Fruit fly (Drosophila melanogaster) whole organism, wandering third instar larva: ENCODE results near the gene CG12236.
"Not testable (repeated sequence)": the region's sequence is repeated elsewhere in the genome, so short reads cannot be mapped to it uniquely, and the experiment has no call there.

Experiments
- Dfd ChIP-seq: fragments of >200 bp; optimal IDR thresholded peaks from 2 replicates; lab custom pipeline; 2017; ENCODE audit warnings: missing biosample characterization, missing genetic modification characterization
- Dif ChIP-seq: fragments of 200-275, 200-300 bp; sonication (Bioruptor generic); optimal IDR thresholded peaks from 2 replicates; lab custom pipeline; 2018; ENCODE audit warnings: missing biosample characterization, missing genetic modification characterization; ENCODE audit not compliant: partially characterized antibody
- GATAd ChIP-seq: sonication (Bioruptor generic); optimal IDR thresholded peaks from 2 replicates; lab custom pipeline; 2016; ENCODE audit warnings: missing biosample characterization, missing genetic modification characterization
- OdsH ChIP-seq: fragments of 200-800 bp; sonication (Bioruptor generic); optimal IDR thresholded peaks from 2 replicates; lab custom pipeline; 2016; ENCODE audit warnings: missing biosample characterization, mild to moderate bottlenecking, missing genetic modification characterization
- dsf ChIP-seq: sonication (Bioruptor generic); optimal IDR thresholded peaks from 2 replicates; lab custom pipeline; 2016; ENCODE audit warnings: missing biosample characterization, missing genetic modification characterization, borderline replicate concordance
- h ChIP-seq: fragments of 200-800 bp; sonication (Bioruptor generic); optimal IDR thresholded peaks from 3 replicates; lab custom pipeline; 2016; ENCODE audit warnings: missing biosample characterization, mild to moderate bottlenecking, missing genetic modification characterization
- usp ChIP-seq: fragments of >200 bp; optimal IDR thresholded peaks from 2 replicates; lab custom pipeline; 2017; ENCODE audit warnings: missing biosample characterization, missing genetic modification characterization

DNA sequence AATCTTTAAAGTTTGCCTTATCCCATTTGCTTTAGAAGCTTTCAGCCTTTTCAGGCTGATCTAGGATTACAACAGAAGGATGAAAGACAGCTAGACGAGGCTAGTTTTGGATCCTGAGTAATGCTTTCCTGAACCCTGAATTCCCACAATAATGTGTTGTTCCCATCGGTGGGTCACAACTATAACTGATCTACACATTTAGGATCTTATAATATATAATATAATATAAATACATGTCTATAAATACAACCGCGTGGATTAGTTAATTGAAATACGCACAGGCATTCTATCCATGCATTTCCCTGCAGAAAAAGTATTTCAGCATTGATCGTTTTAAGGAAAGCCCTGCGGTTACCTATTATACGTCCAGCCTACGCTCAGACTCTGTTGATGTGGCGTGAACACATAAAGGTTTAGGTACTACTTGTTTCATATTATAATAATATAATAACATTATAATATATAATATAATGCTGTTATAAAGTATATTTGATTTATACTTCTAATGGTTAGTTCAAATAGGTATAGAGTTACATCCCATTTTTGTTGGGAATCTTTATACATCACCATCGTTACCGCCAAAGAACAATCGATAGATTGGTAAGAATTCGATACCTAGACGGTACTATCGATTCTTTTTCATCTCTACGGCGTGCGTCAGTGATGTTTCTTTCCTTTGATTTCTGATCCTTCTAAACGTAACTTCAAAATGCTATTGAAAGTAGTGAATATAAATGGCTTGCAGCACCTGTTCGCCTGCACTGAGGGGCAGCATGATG, 37.3 kb downstream of the CG12236 start, which contains the start of gene CG32756:
- not testable (repeated sequence) for TF ChIP-seq OdsH; GATAd; dsf; Dif (GFP tag; lab: Kevin White, UChicago); h (GFP tag; lab: Kevin White, UChicago); Dfd; usp (GFP tag; lab: Kevin White, UChicago)
